Worm (Caenorhabditis elegans): ENCODE measurements around the gene Y46H3D.1.

Y46H3D.1 gene

DNA sequence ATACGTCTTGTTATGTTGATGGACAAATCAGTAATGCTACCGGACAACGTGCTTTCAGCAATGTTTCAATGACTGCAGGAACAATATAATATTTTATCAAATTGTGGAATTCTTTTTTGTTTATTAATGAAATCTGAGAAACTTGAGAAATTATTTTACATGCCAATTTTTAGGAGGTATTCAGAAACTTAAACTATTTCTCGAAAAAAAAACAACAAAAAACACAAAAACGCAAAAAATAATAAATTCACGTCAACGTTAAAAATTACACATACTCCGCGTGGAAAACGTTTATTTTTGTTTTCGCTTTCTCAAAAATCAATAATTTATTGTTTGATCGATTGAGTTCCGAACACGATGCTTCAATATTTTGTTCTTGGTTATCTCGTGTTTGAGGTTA is at the start of gene Y46H3D.1:
Gene Y46H3D.1, plus strand, starts transcription at position 301 of the 400 bp plus-strand sequence.
- TF ChIP-seq lin-32 (GFP tag; optimal IDR thresholded peaks at IDR 0.05) (no peak), cnd-1 (tag; optimal IDR thresholded peaks at IDR 0.05) (no peak), hlh-1 (tag; optimal IDR thresholded peaks at IDR 0.05) (no peak), elt-1 (tag; optimal IDR thresholded peaks at IDR 0.05; ENCODE audit: borderline replicate concordance, insufficient read depth) (no peak), sptf-1 (tag; optimal IDR thresholded peaks at IDR 0.05) (no peak), nhr-2 (tag; optimal IDR thresholded peaks at IDR 0.05) (no peak), ces-1 (GFP tag; optimal IDR thresholded peaks at IDR 0.05) (no peak), blmp-1 (tag; optimal IDR thresholded peaks at IDR 0.05) (no peak), lin-13 (tag; optimal IDR thresholded peaks at IDR 0.05) (no peak), nhr-12 (tag; optimal IDR thresholded peaks at IDR 0.05) (no peak), pha-4 (tag; optimal IDR thresholded peaks at IDR 0.05) (no peak), flh-1 (GFP tag; optimal IDR thresholded peaks at IDR 0.05) (no peak), ceh-43 (GFP tag; optimal IDR thresholded peaks at IDR 0.05) (no peak), tbx-8 (GFP tag; optimal IDR thresholded peaks at IDR 0.05) (no peak), nhr-76 (tag; optimal IDR thresholded peaks at IDR 0.05) (no peak), ceh-83 (GFP tag; optimal IDR thresholded peaks at IDR 0.05) (no peak)

DNA sequence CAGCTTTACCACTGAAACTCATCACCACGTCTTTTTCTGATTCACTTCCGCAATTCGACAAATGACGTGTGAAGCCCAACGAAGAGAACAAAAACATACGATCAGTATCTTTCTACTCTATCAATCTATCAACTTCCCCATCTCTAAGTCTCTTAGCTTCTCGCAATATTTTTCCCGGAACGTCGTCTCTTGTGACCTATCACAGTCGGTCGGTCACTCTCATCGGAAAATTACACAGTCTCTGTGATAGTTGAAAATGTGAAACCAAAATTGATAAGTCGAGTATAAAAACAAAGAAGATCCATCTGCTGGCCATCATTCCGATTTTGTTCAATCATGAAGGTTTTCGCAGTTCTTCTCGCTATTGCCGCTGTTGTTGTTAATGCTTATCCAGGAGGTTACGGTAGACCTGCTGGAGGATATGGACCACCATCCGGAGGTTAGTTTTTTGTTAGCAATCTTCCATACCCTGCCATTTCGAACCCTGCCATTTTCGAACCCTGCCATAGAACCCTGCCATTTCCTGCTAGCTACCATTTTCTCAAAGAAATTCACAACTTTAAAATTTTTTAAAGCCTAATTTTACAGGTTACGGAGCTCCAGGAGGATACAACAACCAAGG is 48.4 kb upstream of the Y46H3D.1 start, which contains the start of gene F16B4.4:
Gene F16B4.4, plus strand, starts transcription at position 221 of the 622 bp plus-strand sequence.
- no peak for TF ChIP-seq ceh-43 (GFP tag; optimal IDR thresholded peaks at IDR 0.05)
- no peak for TF ChIP-seq ham-2 (GFP tag; optimal IDR thresholded peaks at IDR 0.05)
- no peak for TF ChIP-seq nhr-12 (tag; optimal IDR thresholded peaks at IDR 0.05)
- TF ChIP-seq lin-32 (GFP tag; optimal IDR thresholded peaks at IDR 0.05) = no peak

DNA sequence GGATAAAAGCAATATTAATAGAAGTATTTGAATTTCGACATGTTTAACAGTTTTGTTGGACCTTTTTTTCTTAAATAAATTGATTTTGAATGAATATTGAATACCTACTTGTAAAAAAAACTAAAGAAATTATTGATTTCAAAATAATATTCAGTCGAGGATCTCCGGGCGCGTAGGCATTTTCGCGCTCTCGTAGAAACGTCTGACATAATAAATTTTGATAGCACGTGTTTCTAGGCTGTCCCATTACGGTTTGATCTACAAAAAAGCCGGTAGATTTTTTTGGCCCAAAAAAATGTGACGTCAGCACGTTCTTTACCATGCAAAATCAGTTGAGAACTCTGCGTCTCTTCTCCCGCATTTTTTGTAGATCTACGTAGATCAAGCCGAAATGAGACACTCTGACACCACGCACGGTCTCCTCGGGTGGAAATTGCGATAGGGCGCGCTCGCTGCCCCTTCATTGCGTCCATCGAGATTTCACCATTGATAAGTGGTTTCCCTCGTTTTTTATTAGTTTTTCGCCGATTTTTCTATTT is 47.7 kb upstream of the Y46H3D.1 start:
- TF ChIP-seq elt-1 (tag; optimal IDR thresholded peaks at IDR 0.05; ENCODE audit: borderline replicate concordance, insufficient read depth) (no peak), ces-1 (GFP tag; optimal IDR thresholded peaks at IDR 0.05) (no peak), bed-3 (GFP tag; optimal IDR thresholded peaks at IDR 0.05) (no peak), sptf-1 (tag; optimal IDR thresholded peaks at IDR 0.05) (no peak), lin-32 (GFP tag; optimal IDR thresholded peaks at IDR 0.05) (no peak), lin-13 (tag; optimal IDR thresholded peaks at IDR 0.05) (no peak), cnd-1 (tag; optimal IDR thresholded peaks at IDR 0.05) (no peak), mep-1 (tag; optimal IDR thresholded peaks at IDR 0.05) (no peak), mab-5 (tag; optimal IDR thresholded peaks at IDR 0.05) (no peak), flh-1 (GFP tag; optimal IDR thresholded peaks at IDR 0.05) (no peak)

DNA sequence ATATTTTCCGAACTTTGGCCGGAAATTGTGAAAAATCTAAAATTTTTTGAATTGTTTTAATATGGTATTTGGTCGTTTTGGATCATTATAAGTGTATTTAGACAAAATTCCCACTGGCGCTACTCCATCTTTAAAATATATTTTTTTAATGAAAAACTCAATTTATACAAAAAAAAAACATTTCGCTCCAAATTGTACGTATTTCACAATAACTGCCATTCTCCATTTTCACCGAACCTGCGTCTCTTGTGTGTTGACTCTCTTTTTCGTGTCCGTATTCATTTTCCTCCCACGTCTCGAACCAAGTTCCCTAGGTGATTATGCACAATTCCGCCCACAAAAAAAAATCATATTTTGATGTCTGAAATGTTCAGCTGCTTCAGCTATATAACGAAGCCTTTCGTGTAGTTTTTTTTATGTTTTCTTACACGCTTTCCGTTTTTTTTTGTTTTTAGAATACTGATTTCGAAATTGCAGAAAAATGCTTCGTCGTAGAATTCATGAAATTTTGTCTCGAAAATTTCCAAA is 41.7 kb upstream of the Y46H3D.1 start, which contains the start of gene F16B4.2:
Gene F16B4.2, plus strand, starts transcription at position 478 of the 528 bp plus-strand sequence.
- no peak for TF ChIP-seq mep-1 (tag; optimal IDR thresholded peaks at IDR 0.05)
- no peak for TF ChIP-seq bed-3 (GFP tag; optimal IDR thresholded peaks at IDR 0.05)
- no peak for TF ChIP-seq lin-32 (GFP tag; optimal IDR thresholded peaks at IDR 0.05)
- TF ChIP-seq pha-4 (tag; optimal IDR thresholded peaks at IDR 0.05) = no peak
- TF ChIP-seq mab-5 (tag; optimal IDR thresholded peaks at IDR 0.05) = no peak
- TF ChIP-seq ceh-39 (tag; optimal IDR thresholded peaks at IDR 0.05) = no peak
- no peak for TF ChIP-seq tbx-8 (GFP tag; optimal IDR thresholded peaks at IDR 0.05)
- no peak for TF ChIP-seq mls-2 (tag; optimal IDR thresholded peaks at IDR 0.05)
- TF ChIP-seq elt-3 (tag; optimal IDR thresholded peaks at IDR 0.05) = no peak
- no peak for TF ChIP-seq nhr-2 (tag; optimal IDR thresholded peaks at IDR 0.05)
- no peak for TF ChIP-seq drap-1 (GFP tag; optimal IDR thresholded peaks at IDR 0.05)
- no peak for TF ChIP-seq zip-8 (tag; optimal IDR thresholded peaks at IDR 0.05)
- TF ChIP-seq nhr-76 (tag; optimal IDR thresholded peaks at IDR 0.05) = no peak
- TF ChIP-seq sem-2 (GFP tag; optimal IDR thresholded peaks at IDR 0.05) = no peak
- no peak for TF ChIP-seq unc-39 (tag; optimal IDR thresholded peaks at IDR 0.05)
- no peak for TF ChIP-seq lsy-2 (tag; optimal IDR thresholded peaks at IDR 0.05)

DNA sequence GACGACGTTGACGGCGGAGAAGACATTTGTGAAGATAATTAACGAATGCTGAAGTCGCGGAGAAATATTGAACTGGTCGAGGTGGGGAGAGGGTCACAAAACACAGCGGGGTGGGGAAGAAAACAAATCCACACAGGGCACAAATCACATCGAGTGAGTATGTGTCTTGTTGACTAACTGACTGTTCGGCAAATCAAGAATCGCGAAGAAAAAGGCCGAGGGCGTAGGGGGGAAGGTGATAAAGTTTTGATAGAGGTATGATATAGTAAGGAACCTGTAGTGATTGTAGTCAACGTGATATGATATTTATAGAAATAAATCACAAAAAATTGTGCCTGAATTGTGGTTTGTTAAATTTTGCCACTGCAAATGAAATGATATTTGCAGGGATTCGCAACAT is 34.5 kb upstream of the Y46H3D.1 start, which contains the start of gene nhr-178:
Gene nhr-178, minus strand, starts transcription at position 164 of the 400 bp plus-strand sequence.
- TF ChIP-seq elt-1 (tag; optimal IDR thresholded peaks at IDR 0.05; ENCODE audit: borderline replicate concordance, insufficient read depth) (no peak), elt-3 (tag; optimal IDR thresholded peaks at IDR 0.05) (no peak), mls-2 (tag; optimal IDR thresholded peaks at IDR 0.05) (no peak), lin-32 (GFP tag; optimal IDR thresholded peaks at IDR 0.05) (no peak), ceh-39 (tag; optimal IDR thresholded peaks at IDR 0.05) (no peak), nhr-2 (tag; optimal IDR thresholded peaks at IDR 0.05) (no peak), sptf-1 (tag; optimal IDR thresholded peaks at IDR 0.05) (no peak), nhr-28 (tag; optimal IDR thresholded peaks at IDR 0.05) (no peak), ceh-83 (GFP tag; optimal IDR thresholded peaks at IDR 0.05) (no peak), cnd-1 (tag; optimal IDR thresholded peaks at IDR 0.05) (no peak), blmp-1 (tag; optimal IDR thresholded peaks at IDR 0.05) (no peak), flh-1 (GFP tag; optimal IDR thresholded peaks at IDR 0.05) (no peak), ham-2 (GFP tag; optimal IDR thresholded peaks at IDR 0.05) (no peak), snpc-4 (tag; optimal IDR thresholded peaks at IDR 0.05) (no peak), ces-1 (GFP tag; optimal IDR thresholded peaks at IDR 0.05) (no peak), zip-8 (tag; optimal IDR thresholded peaks at IDR 0.05) (no peak), drap-1 (GFP tag; optimal IDR thresholded peaks at IDR 0.05) (no peak), tbx-8 (GFP tag; optimal IDR thresholded peaks at IDR 0.05) (no peak)
